Fruit fly (Drosophila melanogaster) whole organism, prepupa: ENCODE measurements around the gene Nipsnap.

ENCODE experiments used
- Blimp-1 ChIP-seq: fragments of 200-800 bp; sonication (Bioruptor generic); optimal IDR thresholded peaks from 3 replicates; lab custom pipeline; 2017; ENCODE audit warnings: missing biosample characterization, missing genetic modification characterization, mild to moderate bottlenecking, moderate library complexity, missing genetic modification reagents
- CG10631 ChIP-seq: fragments of 200-800 bp; sonication (Bioruptor generic); optimal IDR thresholded peaks from 2 replicates; lab custom pipeline; 2016; ENCODE audit warnings: missing biosample characterization, missing genetic modification characterization
- CG10669 ChIP-seq: fragments of 200-800 bp; sonication (Bioruptor generic); optimal IDR thresholded peaks from 3 replicates; lab custom pipeline; 2018; ENCODE audit warnings: missing biosample characterization, mild to moderate bottlenecking, missing genetic modification characterization, moderate library complexity
- CG11294 ChIP-seq: fragments of 200-800 bp; sonication (Bioruptor generic); IDR thresholded peaks from 2 replicates; pipeline ENCODE4 v1.3.6; 2022; ENCODE audit warnings: missing biosample characterization, missing genetic modification characterization
- CG11762 ChIP-seq: fragments of 200-800 bp; sonication (Bioruptor generic); optimal IDR thresholded peaks from 3 replicates; lab custom pipeline; 2016; ENCODE audit warnings: missing biosample characterization, missing genetic modification characterization; ENCODE audit not compliant: insufficient read depth
- CG11902 ChIP-seq: fragments of 200-800 bp; sonication (Bioruptor generic); optimal IDR thresholded peaks from 3 replicates; lab custom pipeline; 2016; ENCODE audit warnings: missing biosample characterization, missing genetic modification characterization
- CG15336 ChIP-seq: fragments of 200-800 bp; sonication (Bioruptor generic); IDR thresholded peaks from 2 replicates; pipeline ENCODE4 v1.3.6; 2022; ENCODE audit warnings: missing biosample characterization, missing genetic modification characterization
- CG1621 ChIP-seq: fragments of 200-800 bp; sonication (Bioruptor generic); optimal IDR thresholded peaks from 3 replicates; lab custom pipeline; 2018; ENCODE audit warnings: missing biosample characterization, mild to moderate bottlenecking, missing genetic modification characterization
- CG16779 ChIP-seq: fragments of 200-800 bp; sonication (Bioruptor generic); optimal IDR thresholded peaks from 3 replicates; lab custom pipeline; 2017; ENCODE audit warnings: missing biosample characterization, mild to moderate bottlenecking, missing genetic modification characterization
- CG31627 ChIP-seq: fragments of 200-800 bp; sonication (Bioruptor generic); optimal IDR thresholded peaks from 3 replicates; lab custom pipeline; 2016; ENCODE audit warnings: missing biosample characterization, missing genetic modification characterization
- CG34406 ChIP-seq: fragments of 200-800 bp; sonication (Bioruptor generic); optimal IDR thresholded peaks from 3 replicates; lab custom pipeline; 2016; ENCODE audit warnings: missing biosample characterization, missing genetic modification characterization
- CG4318 ChIP-seq: fragments of 200-800 bp; sonication (Bioruptor generic); optimal IDR thresholded peaks from 3 replicates; lab custom pipeline; 2017; ENCODE audit warnings: missing biosample characterization, mild to moderate bottlenecking, missing genetic modification characterization
- CG6276 ChIP-seq: fragments of 200-800 bp; sonication (Bioruptor generic); optimal IDR thresholded peaks from 2 replicates; lab custom pipeline; 2017; ENCODE audit warnings: missing biosample characterization, mild to moderate bottlenecking, missing genetic modification characterization
- CG6792 ChIP-seq: fragments of 200-800 bp; sonication (Bioruptor generic); optimal IDR thresholded peaks from 3 replicates; lab custom pipeline; 2016; ENCODE audit warnings: missing biosample characterization, missing genetic modification characterization
- CG6808 ChIP-seq: fragments of 200-800 bp; sonication (Bioruptor generic); optimal IDR thresholded peaks from 3 replicates; lab custom pipeline; 2017; ENCODE audit warnings: missing biosample characterization, missing genetic modification characterization, mild to moderate bottlenecking, moderate library complexity, missing genetic modification reagents
- CG8119 ChIP-seq: fragments of 200-800 bp; sonication (Bioruptor generic); IDR thresholded peaks from 3 replicates; pipeline ENCODE4 v1.3.6; 2022; ENCODE audit warnings: missing biosample characterization, missing genetic modification characterization
- CG8319 ChIP-seq: fragments of 200-800 bp; sonication (Bioruptor generic); optimal IDR thresholded peaks from 3 replicates; lab custom pipeline; 2016; ENCODE audit warnings: missing biosample characterization, missing genetic modification characterization
- CG8632 ChIP-seq: fragments of 200-800 bp; sonication (Bioruptor generic); optimal IDR thresholded peaks from 3 replicates; lab custom pipeline; 2016; ENCODE audit warnings: missing biosample characterization, missing genetic modification characterization
- CG9139 ChIP-seq: fragments of 200-800 bp; sonication (Bioruptor generic); optimal IDR thresholded peaks from 3 replicates; lab custom pipeline; 2017; ENCODE audit warnings: missing biosample characterization, mild to moderate bottlenecking, missing genetic modification characterization
- Eip75B ChIP-seq: fragments of 200-800 bp; sonication (Bioruptor generic); optimal IDR thresholded peaks from 3 replicates; lab custom pipeline; 2016; ENCODE audit warnings: missing biosample characterization, missing genetic modification characterization
- Eip78C ChIP-seq: fragments of 200-800 bp; sonication (Bioruptor generic); peaks from one replicate; lab custom pipeline; 2016; ENCODE audit warnings: missing biosample characterization, missing genetic modification characterization
- Eip93F ChIP-seq: fragments of 200-800 bp; sonication (Bioruptor generic); optimal IDR thresholded peaks from 2 replicates; lab custom pipeline; 2016; ENCODE audit warnings: missing biosample characterization, mild to moderate bottlenecking, missing genetic modification characterization
- Ets21C ChIP-seq: fragments of 200-800 bp; sonication (Bioruptor generic); optimal IDR thresholded peaks from 3 replicates; lab custom pipeline; 2016; ENCODE audit warnings: missing biosample characterization, missing genetic modification characterization
- Gug ChIP-seq: fragments of 200-800 bp; sonication (Bioruptor generic); IDR thresholded peaks from 2 replicates; pipeline ENCODE4 v1.3.6; 2022; ENCODE audit warnings: missing biosample characterization, missing genetic modification characterization
- Hr39 ChIP-seq: fragments of 200-800 bp; sonication (Bioruptor generic); optimal IDR thresholded peaks from 2 replicates; lab custom pipeline; 2016; ENCODE audit warnings: missing biosample characterization, missing genetic modification characterization
- Lpt ChIP-seq: fragments of 200-800 bp; sonication (Bioruptor generic); optimal IDR thresholded peaks from 3 replicates; lab custom pipeline; 2016; ENCODE audit warnings: missing biosample characterization, missing genetic modification characterization
- Smox ChIP-seq: fragments of 200-800 bp; sonication (Bioruptor generic); optimal IDR thresholded peaks from 3 replicates; lab custom pipeline; 2016; ENCODE audit warnings: missing biosample characterization, missing genetic modification characterization
- Sox102F ChIP-seq: fragments of 200-800 bp; sonication (Bioruptor generic); optimal IDR thresholded peaks from 2 replicates; lab custom pipeline; 2016; ENCODE audit warnings: missing biosample characterization, mild to moderate bottlenecking, missing genetic modification characterization
- Sox15 ChIP-seq: fragments of 200-800 bp; sonication (Bioruptor generic); optimal IDR thresholded peaks from 3 replicates; lab custom pipeline; 2016; ENCODE audit warnings: missing biosample characterization, missing genetic modification characterization
- achi ChIP-seq: fragments of 200-800 bp; sonication (Bioruptor generic); optimal IDR thresholded peaks from 3 replicates; lab custom pipeline; 2016; ENCODE audit warnings: missing biosample characterization, missing genetic modification characterization
- dsx ChIP-seq: fragments of 200-800 bp; optimal IDR thresholded peaks from 3 replicates; lab custom pipeline; 2019; ENCODE audit warnings: missing biosample characterization, mild to moderate bottlenecking, missing genetic modification characterization, moderate library complexity; ENCODE audit not compliant: poor library complexity, severe bottlenecking
- esn ChIP-seq: fragments of 200-800 bp; sonication (Bioruptor generic); optimal IDR thresholded peaks from 2 replicates; lab custom pipeline; 2016; ENCODE audit warnings: missing biosample characterization, mild to moderate bottlenecking, missing genetic modification characterization, moderate library complexity
- fkh ChIP-seq: fragments of 200-800 bp; sonication (Bioruptor generic); optimal IDR thresholded peaks from 3 replicates; lab custom pipeline; 2017; ENCODE audit warnings: missing biosample characterization, mild to moderate bottlenecking, missing genetic modification characterization, moderate library complexity
- lz ChIP-seq: fragments of 200-800 bp; sonication (Bioruptor generic); optimal IDR thresholded peaks from 3 replicates; lab custom pipeline; 2016; ENCODE audit warnings: missing biosample characterization, missing genetic modification characterization
- net ChIP-seq: fragments of 200-800 bp; sonication (Bioruptor generic); optimal IDR thresholded peaks from 3 replicates; lab custom pipeline; 2016; ENCODE audit warnings: missing biosample characterization, missing genetic modification characterization
- pdm3 ChIP-seq: fragments of 200-800 bp; sonication (Bioruptor generic); optimal IDR thresholded peaks from 3 replicates; lab custom pipeline; 2016; ENCODE audit warnings: missing biosample characterization, missing genetic modification characterization
- spab ChIP-seq: fragments of 200-800 bp; sonication (Bioruptor generic); optimal IDR thresholded peaks from 2 replicates; lab custom pipeline; 2017; ENCODE audit warnings: missing biosample characterization, mild to moderate bottlenecking, missing genetic modification characterization, missing genetic modification reagents
- ss ChIP-seq, 2 experiments: fragments of 200-800 bp; sonication (Bioruptor generic); optimal IDR thresholded peaks; 2 replicates in 1 of 2; 3 replicates in 1 of 2; lab custom pipeline; 2017 to 2018; ENCODE audit warnings: mild to moderate bottlenecking in 2 of 2, missing biosample characterization in 2 of 2, missing genetic modification characterization in 2 of 2, moderate library complexity in 1 of 2
- svp ChIP-seq: fragments of 200-800 bp; sonication (Bioruptor generic); peaks from one replicate; lab custom pipeline; 2016; ENCODE audit warnings: missing biosample characterization, missing genetic modification characterization
- vri ChIP-seq: fragments of 200-800 bp; sonication (Bioruptor generic); optimal IDR thresholded peaks from 3 replicates; lab custom pipeline; 2016; ENCODE audit warnings: missing biosample characterization, mild to moderate bottlenecking, missing genetic modification characterization

The Nipsnap gene

dm6 chrX:16089012-16089963, 15.9 kb upstream of the Nipsnap start (continued):
- TF ChIP-seq CG34406 (GFP tag; lab: Kevin White, UChicago) (no peak), CG6792 (GFP tag; lab: Kevin White, UChicago) (no peak), Lpt (GFP tag; lab: Kevin White, UChicago) (no peak), CG1621 (tag; lab: Kevin White, UChicago) (no peak), Sox15 (GFP tag; lab: Kevin White, UChicago) (no peak), esn (GFP tag; lab: Kevin White, UChicago) (no peak), CG10631 (GFP tag; lab: Kevin White, UChicago) (no peak), Ets21C (GFP tag; lab: Kevin White, UChicago) (no peak), ss (GFP tag; optimal IDR thresholded peaks at IDR 0.05; lab: Kevin White, UChicago) (no peak), CG6276 (GFP tag; lab: Kevin White, UChicago) (no peak), CG4318 (GFP tag; lab: Kevin White, UChicago) (no peak), CG8119 (GFP tag; lab: Robert Waterston, UW) (peak; percentile 49; the same call in 2 of the 3 replicates), CG8632 (GFP tag; lab: Kevin White, UChicago) (no peak), CG31627 (GFP tag; lab: Kevin White, UChicago) (no peak), Smox (GFP tag; lab: Kevin White, UChicago) (no peak), Sox102F (GFP tag; lab: Kevin White, UChicago) (no peak), Eip78C (GFP tag; lab: Kevin White, UChicago) (peak; percentile 40), CG6808 (GFP tag; lab: Kevin White, UChicago) (no peak), Gug (GFP tag; lab: Robert Waterston, UW) (no peak), CG11762 (GFP tag; lab: Kevin White, UChicago) (no peak), CG16779 (tag; lab: Kevin White, UChicago) (peak; percentile 6), vri (GFP tag; lab: Kevin White, UChicago) (peak; percentile 4), spab (GFP tag; lab: Kevin White, UChicago) (no peak), achi (GFP tag; lab: Kevin White, UChicago) (no peak), CG11294 (no peak), dsx (no peak)

- no peak for TF ChIP-seq Sox15 (GFP tag; lab: Kevin White, UChicago)
- TF ChIP-seq CG9139 = no peak
- TF ChIP-seq fkh = peak; percentile 41
- TF ChIP-seq Lpt (GFP tag; lab: Kevin White, UChicago) = no peak
- TF ChIP-seq Sox102F (GFP tag; lab: Kevin White, UChicago) = no peak
- no peak for TF ChIP-seq CG31627 (GFP tag; lab: Kevin White, UChicago)
- TF ChIP-seq Blimp-1 = no peak
- no peak for TF ChIP-seq CG6808 (GFP tag; lab: Kevin White, UChicago)
Measured at dm6 chrX:16088279-16088678, 14.9 kb upstream of the Nipsnap start.

- TF ChIP-seq svp (GFP tag; lab: Kevin White, UChicago) (peak; percentile 47), Eip75B (GFP tag; lab: Kevin White, UChicago) (no peak)
- TF ChIP-seq, all 60 proteins: peak for 1
Measured at dm6 chrX:16087496-16087895, 14.1 kb upstream of the Nipsnap start.

- no peak for TF ChIP-seq Hr39 (GFP tag; lab: Kevin White, UChicago)
- no peak for TF ChIP-seq Gug (GFP tag; lab: Robert Waterston, UW)
- TF ChIP-seq CG10631 (GFP tag; lab: Kevin White, UChicago) = peak; percentile 34
- TF ChIP-seq CG11902 (GFP tag; lab: Kevin White, UChicago) = no peak
- peak; percentile 13 for TF ChIP-seq CG8319
- no peak for TF ChIP-seq Smox (GFP tag; lab: Kevin White, UChicago)
- no peak for TF ChIP-seq CG10669 (GFP tag; lab: Kevin White, UChicago)
- TF ChIP-seq Sox15 (GFP tag; lab: Kevin White, UChicago) = no peak
- TF ChIP-seq lz (GFP tag; lab: Kevin White, UChicago) = peak; percentile 32
- no peak for TF ChIP-seq Ets21C (GFP tag; lab: Kevin White, UChicago)
- no peak for TF ChIP-seq Sox102F (GFP tag; lab: Kevin White, UChicago)
- TF ChIP-seq spab (GFP tag; lab: Kevin White, UChicago) = peak; percentile 24
- TF ChIP-seq net (GFP tag; lab: Kevin White, UChicago) = no peak
- no peak for TF ChIP-seq dsx
- peak; percentile 64 for TF ChIP-seq Eip75B (GFP tag; lab: Kevin White, UChicago)
- peak; percentile 50; the same call in 1 of the 2 replicates for TF ChIP-seq CG15336 (GFP tag; lab: Robert Waterston, UW)
- TF ChIP-seq CG8632 (GFP tag; lab: Kevin White, UChicago) = peak; percentile 10
- no peak for TF ChIP-seq ss (GFP tag; optimal IDR thresholded peaks at IDR 0.05; lab: Kevin White, UChicago)
- TF ChIP-seq pdm3 (GFP tag; lab: Kevin White, UChicago) = peak; percentile 47
- no peak for TF ChIP-seq Eip93F
- peak; percentile 14 for TF ChIP-seq esn (GFP tag; lab: Kevin White, UChicago)
Measured at dm6 chrX:16085865-16086592, 12.7 kb upstream of the Nipsnap start.
